Worm (Caenorhabditis elegans) whole organism, mixed stage, embryonic: ENCODE results near the gene Y57G11C.499.

Experiments used
- M03D4.4 ChIP-seq: sonication (generic microtip); optimal IDR thresholded peaks from 2 replicates; lab custom pipeline; 2017; ENCODE audit warnings: mild to moderate bottlenecking, missing genetic modification characterization, missing compliant biosample characterization
- bed-3 ChIP-seq: fragments of 200-800 bp; sonication (Bioruptor generic); optimal IDR thresholded peaks from 3 replicates; lab custom pipeline; 2018; ENCODE audit warnings: mild to moderate bottlenecking, missing genetic modification characterization, moderate library complexity, missing compliant biosample characterization
- blmp-1 ChIP-seq: fragments of 150-350 bp; optimal IDR thresholded peaks from 2 replicates; lab custom pipeline; 2014; ENCODE audit warnings: missing biosample characterization, missing genetic modification characterization
- ceh-39 ChIP-seq: fragments of 150-350 bp; optimal IDR thresholded peaks from 2 replicates; lab custom pipeline; 2014; ENCODE audit warnings: missing biosample characterization, missing genetic modification characterization
- elt-3 ChIP-seq: fragments of 150-350 bp; optimal IDR thresholded peaks from 2 replicates; lab custom pipeline; 2014; ENCODE audit warnings: missing biosample characterization, missing genetic modification characterization
- lsy-2 ChIP-seq: fragments of 150-350 bp; optimal IDR thresholded peaks from 2 replicates; lab custom pipeline; 2014; ENCODE audit warnings: missing biosample characterization, missing genetic modification characterization
- pha-4 ChIP-seq: fragments of 150-350 bp; optimal IDR thresholded peaks from 2 replicates; lab custom pipeline; 2018; ENCODE audit warnings: missing biosample characterization, missing genetic modification reagents, missing genetic modification characterization
- snpc-4 ChIP-seq: fragments of 150-350 bp; optimal IDR thresholded peaks from 2 replicates; lab custom pipeline; 2014; ENCODE audit warnings: missing biosample characterization, missing genetic modification characterization
- unc-120 ChIP-seq: sonication (generic microtip); optimal IDR thresholded peaks from 2 replicates; lab custom pipeline; 2017; ENCODE audit warnings: missing genetic modification characterization, missing compliant biosample characterization; ENCODE audit not compliant: poor library complexity, severe bottlenecking
- unc-39 ChIP-seq: fragments of 150-350 bp; optimal IDR thresholded peaks from 2 replicates; lab custom pipeline; 2014; ENCODE audit warnings: missing biosample characterization, missing genetic modification characterization
- ztf-11 ChIP-seq: fragments of 150-350 bp; optimal IDR thresholded peaks from 2 replicates; lab custom pipeline; 2014; ENCODE audit warnings: missing biosample characterization, missing genetic modification characterization

DNA sequence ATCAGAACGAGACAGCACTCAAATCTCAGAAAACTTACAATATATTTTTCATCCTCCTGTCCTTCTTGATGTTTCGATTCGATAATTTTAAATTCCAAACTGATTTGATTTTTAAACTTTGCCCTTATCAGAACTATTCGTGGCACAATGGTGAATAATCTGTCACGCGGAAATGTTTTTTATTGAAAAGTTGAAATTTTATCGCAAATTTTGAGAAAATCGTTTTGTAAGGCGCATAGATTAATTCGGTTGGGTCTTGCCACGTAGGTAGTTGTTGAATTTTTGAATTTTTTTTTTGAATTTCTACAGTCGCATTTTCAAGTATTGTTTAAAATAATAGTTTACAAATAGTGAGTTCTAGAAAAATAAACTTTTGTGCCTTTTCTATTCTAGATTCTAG is 6.1 kb upstream of the Y57G11C.499 start, which contains the start of gene ptp-5.2:
- TF ChIP-seq unc-120 (tag; lab: Kevin White, UChicago) (no peak), elt-3 (tag; lab: Kevin White, UChicago) (no peak), bed-3 (GFP tag; lab: Kevin White, UChicago) (no peak), blmp-1 (no peak), unc-39 (no peak), snpc-4 (no peak), ztf-11 (tag; lab: Kevin White, UChicago) (no peak), ceh-39 (tag; lab: Kevin White, UChicago) (no peak), lsy-2 (tag; lab: Kevin White, UChicago) (no peak), pha-4 (tag; lab: Kevin White, UChicago) (no peak), M03D4.4 (tag; lab: Kevin White, UChicago) (no peak)
